Worm (Caenorhabditis elegans): ENCODE results near the gene pah-1.

The pah-1 gene

ce11 chrII:8789828-8790558 is 23.2 kb upstream of the pah-1 start, which contains the start of gene F07H5.13 (continued):
- 0 out of 2 replicates have a peak, but pooled peaks have one; percentile 9 for TF ChIP-seq snpc-1.2 (GFP tag; IDR thresholded peaks at IDR 0.05)
- no peak for TF ChIP-seq jun-1 (tag; optimal IDR thresholded peaks at IDR 0.05)
- TF ChIP-seq pqm-1 (tag; optimal IDR thresholded peaks at IDR 0.05), result no peak
- peak; percentile 27; the same call in 1 of the 2 replicates for TF ChIP-seq ctbp-1 (GFP tag; IDR thresholded peaks at IDR 0.05)
- 0 out of 2 replicates have a peak, but pooled peaks have one; percentile 12 for TF ChIP-seq php-3 (GFP tag; IDR thresholded peaks at IDR 0.05)
- peak; percentile 59 for TF ChIP-seq T20F7.1 (GFP tag; optimal IDR thresholded peaks at IDR 0.05)
- peak; percentile 30 for TF ChIP-seq duxl-1 (tag; optimal IDR thresholded peaks at IDR 0.05; ENCODE audit: poor library complexity)
- peak; percentile 83 for TF ChIP-seq mep-1 (tag; optimal IDR thresholded peaks at IDR 0.05)
- 0 out of 2 replicates have a peak, but pooled peaks have one; percentile 42 for TF ChIP-seq hmg-1.1 (GFP tag; IDR thresholded peaks at IDR 0.05)
- peak; percentile 56 for TF ChIP-seq arid-1 (GFP tag; conservative IDR thresholded peaks at IDR 0.05)
- TF ChIP-seq mes-2 (tag; optimal IDR thresholded peaks at IDR 0.05; ENCODE audit: poor library complexity, severe bottlenecking), result peak; percentile 37
- no peak for TF ChIP-seq attf-4 (tag; optimal IDR thresholded peaks at IDR 0.05)
- TF ChIP-seq nhr-42 (GFP tag; IDR thresholded peaks at IDR 0.05), result peak; percentile 40; the same call in 1 of the 2 replicates
- TF ChIP-seq lin-13 (GFP tag; optimal IDR thresholded peaks at IDR 0.05), result peak; percentile 48
- peak; percentile 24 for TF ChIP-seq spr-1 (tag; optimal IDR thresholded peaks at IDR 0.05)
- peak; percentile 71 for TF ChIP-seq nhr-102 (tag; optimal IDR thresholded peaks at IDR 0.05)
- TF ChIP-seq nhr-77 (tag; optimal IDR thresholded peaks at IDR 0.05), result peak; percentile 56
- TF ChIP-seq hif-1 (tag; optimal IDR thresholded peaks at IDR 0.05), result peak in 1 of 2 experiments; percentile 35

ce11 chrII:8788752-8789151 is 22.0 kb upstream of the pah-1 start:
- no peak for TF ChIP-seq snpc-4 (tag; optimal IDR thresholded peaks at IDR 0.05)
- peak; percentile 25 for TF ChIP-seq dve-1 (tag; optimal IDR thresholded peaks at IDR 0.05; ENCODE audit: insufficient read depth)

- TF ChIP-seq ceh-82 (tag; optimal IDR thresholded peaks at IDR 0.05), result no peak
- no peak for TF ChIP-seq lim-7 (GFP tag; IDR thresholded peaks at IDR 0.05)
- no peak for TF ChIP-seq sdz-12 (GFP tag; optimal IDR thresholded peaks at IDR 0.05)
- TF ChIP-seq jun-1 (tag; optimal IDR thresholded peaks at IDR 0.05), result peak; percentile 90
- no peak for TF ChIP-seq ces-1 (GFP tag; optimal IDR thresholded peaks at IDR 0.05)
- peak; percentile 83 for TF ChIP-seq ceh-20 (GFP tag; IDR thresholded peaks at IDR 0.05)
- peak; percentile 93 for TF ChIP-seq rbr-2 (tag; optimal IDR thresholded peaks at IDR 0.05)
- no peak for TF ChIP-seq gei-8 (GFP tag; optimal IDR thresholded peaks at IDR 0.05)
- TF ChIP-seq D1046.2 (GFP tag; IDR thresholded peaks at IDR 0.05), result no peak
- no peak for TF ChIP-seq unc-39 (tag; optimal IDR thresholded peaks at IDR 0.05)
- peak; percentile 66; the same call in 1 of the 2 replicates for TF ChIP-seq arid-1 (GFP tag; conservative IDR thresholded peaks at IDR 0.05)
- no peak for TF ChIP-seq attf-4 (tag; optimal IDR thresholded peaks at IDR 0.05)
- peak; percentile 88 for TF ChIP-seq tra-1 (GFP tag; IDR thresholded peaks at IDR 0.05)
- TF ChIP-seq vab-7 (GFP tag; IDR thresholded peaks at IDR 0.05), result peak; percentile 61
- peak; percentile 97 for TF ChIP-seq dve-1 (tag; optimal IDR thresholded peaks at IDR 0.05; ENCODE audit: insufficient read depth)
- TF ChIP-seq nhr-76 (tag; optimal IDR thresholded peaks at IDR 0.05), result peak; percentile 20
- peak; percentile 97 for TF ChIP-seq nhr-11 (tag; optimal IDR thresholded peaks at IDR 0.05)
- peak; percentile 59 for TF ChIP-seq lin-13 (GFP tag; optimal IDR thresholded peaks at IDR 0.05)
- peak; percentile 60; the same call in 1 of the 2 replicates for TF ChIP-seq lin-38 (GFP tag; IDR thresholded peaks at IDR 0.05)
- TF ChIP-seq fos-1 (tag; optimal IDR thresholded peaks at IDR 0.05), result no peak
- TF ChIP-seq madf-5 (GFP tag; IDR thresholded peaks at IDR 0.05), result no peak
- TF ChIP-seq tag-97 (GFP tag; IDR thresholded peaks at IDR 0.05), result no peak
- peak; percentile 77 for TF ChIP-seq duxl-1 (tag; optimal IDR thresholded peaks at IDR 0.05; ENCODE audit: poor library complexity)
- TF ChIP-seq hmg-1.1 (GFP tag; IDR thresholded peaks at IDR 0.05), result peak; percentile 91
- no peak for TF ChIP-seq F49E8.2 (tag; optimal IDR thresholded peaks at IDR 0.05; ENCODE audit: borderline replicate concordance)
- TF ChIP-seq ceh-62 (tag; optimal IDR thresholded peaks at IDR 0.05), result no peak
- peak; percentile 79 for TF ChIP-seq daf-19 (GFP tag; conservative IDR thresholded peaks at IDR 0.05)
- TF ChIP-seq zfp-3 (GFP tag; conservative IDR thresholded peaks at IDR 0.05), result peak; percentile 86
- peak; percentile 84 for TF ChIP-seq ctbp-1 (GFP tag; IDR thresholded peaks at IDR 0.05)
- no peak for TF ChIP-seq dmd-8 (GFP tag; IDR thresholded peaks at IDR 0.05)
- no peak for TF ChIP-seq F10B5.3 (tag; optimal IDR thresholded peaks at IDR 0.05)
- no peak for TF ChIP-seq lir-3 (tag; optimal IDR thresholded peaks at IDR 0.05)
- peak; percentile 35; the same call in 1 of the 2 replicates for TF ChIP-seq nhr-41 (GFP tag; IDR thresholded peaks at IDR 0.05)
These were observed 20.6 kb upstream of the pah-1 start for ce11 chrII:8787376-8787775.
